Worm (Caenorhabditis elegans): ENCODE results near the gene R05G6.1.

DNA sequence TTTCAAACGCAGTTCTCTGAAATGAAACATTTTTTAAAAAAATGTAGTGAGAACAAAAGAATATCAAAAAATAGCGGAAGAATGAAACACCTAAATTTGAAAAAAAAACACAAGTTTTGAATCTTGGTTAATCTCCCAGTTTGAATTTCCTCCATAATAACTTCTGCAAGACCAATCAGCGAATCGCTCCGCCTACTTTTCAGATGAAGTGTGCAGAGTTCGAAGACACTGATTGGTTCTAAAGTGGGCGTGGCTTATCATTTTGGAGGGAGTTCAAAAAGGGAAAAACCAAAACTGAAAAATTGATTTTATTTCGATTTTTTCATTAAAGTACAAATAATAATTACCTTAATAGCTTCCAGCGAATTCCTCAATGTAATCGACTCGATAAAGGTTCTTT, 21.6 kb upstream of the R05G6.1 start:
- TF ChIP-seq ztf-29 (GFP tag; IDR thresholded peaks at IDR 0.05), result no peak
- no peak for TF ChIP-seq klf-2 (GFP tag; conservative IDR thresholded peaks at IDR 0.05)
- TF ChIP-seq flt-1 (GFP tag; IDR thresholded peaks at IDR 0.05), result no peak
- TF ChIP-seq T22C8.4 (GFP tag; IDR thresholded peaks at IDR 0.05), result no peak
- no peak for TF ChIP-seq ztf-23 (GFP tag; IDR thresholded peaks at IDR 0.05)
- TF ChIP-seq cog-1 (tag; optimal IDR thresholded peaks at IDR 0.05), result no peak
- no peak for TF ChIP-seq med-1 (GFP tag; optimal IDR thresholded peaks at IDR 0.05; ENCODE audit: insufficient read depth)
- no peak for TF ChIP-seq tab-1 (GFP tag; IDR thresholded peaks at IDR 0.05)
